Fruit fly (Drosophila melanogaster) whole organism, embryonic: ENCODE results near the gene CG32176.
A peak's percentile ranks its signal among the peaks of the same experiment; 100 is the strongest.

ENCODE experiments used
- Abd-B ChIP-seq: fragments of 200-800 bp; sonication (Bioruptor generic); optimal IDR thresholded peaks from 2 replicates; lab custom pipeline; 2018; ENCODE audit warnings: missing biosample characterization, mild to moderate bottlenecking, missing genetic modification characterization, moderate library complexity
- C15 ChIP-seq: fragments of 200-800 bp; sonication (Bioruptor generic); IDR thresholded peaks from 3 replicates; pipeline ENCODE4 v1.3.6; 2022; ENCODE audit warnings: missing biosample characterization, missing genetic modification characterization
- CG11696 ChIP-seq: fragments of 200-800 bp; sonication (Bioruptor generic); IDR thresholded peaks from 2 replicates; pipeline ENCODE4 v1.3.6; 2022; ENCODE audit warnings: missing biosample characterization, missing genetic modification characterization
- CG1233 ChIP-seq: fragments of 200-800 bp; sonication (Bioruptor generic); optimal IDR thresholded peaks from 4 replicates; lab custom pipeline; 2018; ENCODE audit warnings: missing biosample characterization, mild to moderate bottlenecking, missing genetic modification characterization
- CG13287 ChIP-seq: fragments of 200-800 bp; sonication (Bioruptor generic); IDR thresholded peaks from 2 replicates; pipeline ENCODE4 v1.3.6; 2022; ENCODE audit warnings: missing biosample characterization, missing genetic modification characterization; ENCODE audit not compliant: partially characterized antibody
- CG14014 ChIP-seq: fragments of 200-800 bp; sonication (Bioruptor generic); IDR thresholded peaks from 2 replicates; pipeline ENCODE4 v1.3.6; 2022; ENCODE audit warnings: missing biosample characterization, missing genetic modification characterization
- CG17361 ChIP-seq: fragments of 200-800 bp; sonication (Bioruptor generic); IDR thresholded peaks from 3 replicates; pipeline ENCODE4 v1.3.6; 2022; ENCODE audit warnings: missing biosample characterization, missing genetic modification characterization
- CG18011 ChIP-seq: fragments of 200-800 bp; sonication (Bioruptor generic); optimal IDR thresholded peaks from 2 replicates; lab custom pipeline; 2017; ENCODE audit warnings: missing biosample characterization, missing genetic modification characterization, mild to moderate bottlenecking, moderate library complexity, missing genotype
- CG2120 ChIP-seq: fragments of 200-800 bp; sonication (Bioruptor generic); optimal IDR thresholded peaks from 3 replicates; lab custom pipeline; 2016; ENCODE audit warnings: missing biosample characterization, missing genetic modification characterization
- CG2129 ChIP-seq: fragments of 200-800 bp; sonication (Bioruptor generic); IDR thresholded peaks from 2 replicates; pipeline ENCODE4 v1.3.6; 2022; ENCODE audit warnings: missing biosample characterization, missing genetic modification characterization; ENCODE audit not compliant: partially characterized antibody
- CG3838 ChIP-seq: fragments of 200-800 bp; sonication (Bioruptor generic); optimal IDR thresholded peaks from 3 replicates; lab custom pipeline; 2016; ENCODE audit warnings: missing biosample characterization, missing genetic modification characterization
- CG3995 ChIP-seq: fragments of 200-800 bp; sonication (Bioruptor generic); optimal IDR thresholded peaks from 3 replicates; lab custom pipeline; 2016; ENCODE audit warnings: missing biosample characterization, missing genetic modification characterization
- CG42726 ChIP-seq: fragments of 200-800 bp; sonication (Bioruptor generic); IDR thresholded peaks from 2 replicates; pipeline ENCODE4 v1.3.6; 2022; ENCODE audit warnings: missing biosample characterization, missing genetic modification characterization; ENCODE audit not compliant: partially characterized antibody
- CG4404 ChIP-seq: fragments of 200-800 bp; sonication (Bioruptor generic); IDR thresholded peaks from 2 replicates; pipeline ENCODE4 v1.3.6; 2022; ENCODE audit warnings: missing biosample characterization, missing genetic modification characterization
- CG6175 ChIP-seq: fragments of 200-800 bp; sonication (Bioruptor generic); IDR thresholded peaks from 3 replicates; pipeline ENCODE4 v1.3.6; 2022; ENCODE audit warnings: missing biosample characterization, missing genetic modification characterization
- CG6272 ChIP-seq: fragments of 200-800 bp; sonication (Bioruptor generic); IDR thresholded peaks from 2 replicates; pipeline ENCODE4 v1.3.6; 2022; ENCODE audit warnings: missing biosample characterization, missing genetic modification characterization
- CG6765 ChIP-seq: fragments of 200-800 bp; sonication (Bioruptor generic); optimal IDR thresholded peaks from 3 replicates; lab custom pipeline; 2017; ENCODE audit warnings: missing biosample characterization, mild to moderate bottlenecking, missing genetic modification characterization
- CG7928 ChIP-seq: fragments of 200-800 bp; sonication (Bioruptor generic); optimal IDR thresholded peaks from 2 replicates; lab custom pipeline; 2017; ENCODE audit warnings: missing biosample characterization, mild to moderate bottlenecking, missing genetic modification characterization
- Doc3 ChIP-seq: fragments of 200-800 bp; sonication (Bioruptor generic); IDR thresholded peaks from 3 replicates; pipeline ENCODE4 v1.3.6; 2022; ENCODE audit warnings: missing biosample characterization, missing genetic modification characterization; ENCODE audit not compliant: partially characterized antibody
- E2f2 ChIP-seq: fragments of 200-800 bp; sonication (Bioruptor generic); IDR thresholded peaks from 2 replicates; pipeline ENCODE4 v1.3.6; 2022; ENCODE audit warnings: missing biosample characterization, missing genetic modification characterization
- Hsf ChIP-seq: fragments of 200-800 bp; sonication (Bioruptor generic); optimal IDR thresholded peaks from 3 replicates; lab custom pipeline; 2016; ENCODE audit warnings: missing biosample characterization, missing genetic modification characterization
- Lhr ChIP-seq: fragments of 200-800 bp; sonication (Bioruptor generic); optimal IDR thresholded peaks from 3 replicates; lab custom pipeline; 2017; ENCODE audit warnings: mild to moderate bottlenecking, missing biosample characterization, missing genetic modification reagents, missing genetic modification characterization
- MTF-1 ChIP-seq: fragments of 200-800 bp; sonication (Bioruptor generic); optimal IDR thresholded peaks from 2 replicates; lab custom pipeline; 2018; ENCODE audit warnings: missing biosample characterization, mild to moderate bottlenecking, missing genetic modification characterization, borderline replicate concordance
- Mrtf ChIP-seq: fragments of 200-800 bp; sonication (Bioruptor generic); IDR thresholded peaks from 3 replicates; pipeline ENCODE4 v1.3.6; 2022; ENCODE audit warnings: missing biosample characterization, missing genetic modification characterization
- Myb ChIP-seq: fragments of 200-800 bp; sonication (Bioruptor generic); optimal IDR thresholded peaks from 2 replicates; lab custom pipeline; 2016; ENCODE audit warnings: missing biosample characterization, missing genetic modification characterization
- NC2α ChIP-seq: fragments of 200-800 bp; sonication (Bioruptor generic); optimal IDR thresholded peaks from 2 replicates; lab custom pipeline; 2016; ENCODE audit warnings: missing biosample characterization, missing genetic modification characterization
- NC2β ChIP-seq: fragments of 200-800 bp; sonication (Bioruptor generic); optimal IDR thresholded peaks from 2 replicates; lab custom pipeline; 2016; ENCODE audit warnings: missing biosample characterization, missing genetic modification characterization
- NFAT ChIP-seq: fragments of 200-800 bp; sonication (Bioruptor generic); IDR thresholded peaks from 2 replicates; pipeline ENCODE4 v1.3.6; 2022; ENCODE audit warnings: missing biosample characterization, missing genetic modification characterization
- NK7.1 ChIP-seq: fragments of 200-800 bp; sonication (Bioruptor generic); optimal IDR thresholded peaks from 3 replicates; lab custom pipeline; 2016; ENCODE audit warnings: missing biosample characterization, missing genetic modification characterization
- NfI ChIP-seq: fragments of 200-800 bp; sonication (Bioruptor generic); optimal IDR thresholded peaks from 3 replicates; lab custom pipeline; 2018; ENCODE audit warnings: missing biosample characterization, mild to moderate bottlenecking, missing genetic modification characterization, moderate library complexity
- Xrp1 ChIP-seq: fragments of 200-800 bp; sonication (Bioruptor generic); IDR thresholded peaks from 2 replicates; pipeline ENCODE4 v1.3.6; 2022; ENCODE audit warnings: missing biosample characterization, missing genetic modification characterization
- ash1 ChIP-seq: fragments of 200-800 bp; sonication (Bioruptor generic); optimal IDR thresholded peaks from 2 replicates; lab custom pipeline; 2018; ENCODE audit warnings: missing biosample characterization, mild to moderate bottlenecking, missing genetic modification characterization
- chm ChIP-seq: fragments of 200-800 bp; sonication (Bioruptor generic); IDR thresholded peaks from 2 replicates; pipeline ENCODE4 v1.3.6; 2022; ENCODE audit warnings: missing biosample characterization, missing genetic modification characterization
- cwo ChIP-seq: fragments of 200-800 bp; sonication (Bioruptor generic); optimal IDR thresholded peaks from 3 replicates; lab custom pipeline; 2017; ENCODE audit warnings: missing biosample characterization, missing genetic modification characterization, mild to moderate bottlenecking, moderate library complexity, missing genetic modification reagents
- fd3F ChIP-seq: fragments of 200-800 bp; sonication (Bioruptor generic); optimal IDR thresholded peaks from 2 replicates; lab custom pipeline; 2018; ENCODE audit warnings: missing biosample characterization, mild to moderate bottlenecking, missing genetic modification characterization, moderate library complexity
- fd64A ChIP-seq: fragments of 200-800 bp; sonication (Bioruptor generic); optimal IDR thresholded peaks from 3 replicates; lab custom pipeline; 2018; ENCODE audit warnings: missing biosample characterization, mild to moderate bottlenecking, missing genetic modification characterization
- grn ChIP-seq: fragments of 200-800 bp; sonication (Bioruptor generic); optimal IDR thresholded peaks from 3 replicates; lab custom pipeline; 2017; ENCODE audit warnings: missing biosample characterization, missing genetic modification characterization
- ind ChIP-seq: fragments of 200-800 bp; sonication (Bioruptor generic); optimal IDR thresholded peaks from 3 replicates; lab custom pipeline; 2016; ENCODE audit warnings: missing biosample characterization, missing genetic modification characterization
- knrl ChIP-seq: fragments of 200-800 bp; sonication (Bioruptor generic); IDR thresholded peaks from 3 replicates; pipeline ENCODE4 v1.3.6; 2022; ENCODE audit warnings: missing biosample characterization, missing genetic modification characterization; ENCODE audit not compliant: partially characterized antibody
- onecut ChIP-seq: fragments of 200-800 bp; sonication (Bioruptor generic); IDR thresholded peaks from 2 replicates; pipeline ENCODE4 v1.3.6; 2022; ENCODE audit warnings: missing biosample characterization, missing genetic modification characterization
- pan ChIP-seq, 4 experiments: fragments of >200 bp in 3 of 4; fragments of 200-800 bp in 1 of 4; sonication (Bioruptor generic) in 1 of 4; optimal IDR thresholded peaks in 3 of 4; IDR thresholded peaks in 1 of 4; 2 replicates each; pipeline versions ENCODE4 v1.3.6 to Lab custom; 2017 to 2022; ENCODE audit warnings: missing biosample characterization in 2 of 4, missing genetic modification characterization in 2 of 4, mixed read lengths in 1 of 4
- phol ChIP-seq: fragments of 200-800 bp; sonication (Bioruptor generic); optimal IDR thresholded peaks from 3 replicates; lab custom pipeline; 2018; ENCODE audit warnings: missing biosample characterization, mild to moderate bottlenecking, missing genetic modification characterization, moderate library complexity
- repo ChIP-seq: fragments of 200-800 bp; sonication (Bioruptor generic); optimal IDR thresholded peaks from 2 replicates; lab custom pipeline; 2016; ENCODE audit warnings: missing biosample characterization, missing genetic modification characterization
- sna ChIP-seq: fragments of 200-800 bp; sonication (Bioruptor generic); IDR thresholded peaks from 2 replicates; pipeline ENCODE4 v1.3.6; 2022; ENCODE audit warnings: missing biosample characterization, missing genetic modification characterization; ENCODE audit not compliant: partially characterized antibody
- sqz ChIP-seq: fragments of 200-800 bp; sonication (Bioruptor generic); optimal IDR thresholded peaks from 3 replicates; lab custom pipeline; 2018; ENCODE audit warnings: missing biosample characterization, mild to moderate bottlenecking, missing genetic modification characterization
- tgo ChIP-seq: fragments of 200-800 bp; sonication (Bioruptor generic); IDR thresholded peaks from 3 replicates; pipeline ENCODE4 v1.3.6; 2022; ENCODE audit warnings: missing biosample characterization, missing genetic modification characterization
- tin ChIP-seq: fragments of 200-800 bp; sonication (Bioruptor generic); optimal IDR thresholded peaks from 3 replicates; lab custom pipeline; 2016; ENCODE audit warnings: missing biosample characterization, missing genetic modification characterization
- toy ChIP-seq: fragments of 200-800 bp; sonication (Bioruptor generic); IDR thresholded peaks from 2 replicates; pipeline ENCODE4 v1.3.6; 2022; ENCODE audit warnings: missing biosample characterization, missing genetic modification characterization
- wek ChIP-seq: fragments of 200-800 bp; sonication (Bioruptor generic); optimal IDR thresholded peaks from 3 replicates; lab custom pipeline; 2018; ENCODE audit warnings: missing biosample characterization, mild to moderate bottlenecking, missing genetic modification characterization, moderate library complexity
- zfh1 ChIP-seq: fragments of 200-800 bp; sonication (Bioruptor generic); IDR thresholded peaks from 3 replicates; pipeline ENCODE4 v1.3.6; 2022; ENCODE audit warnings: missing biosample characterization, missing genetic modification characterization

CG32176 gene

DNA sequence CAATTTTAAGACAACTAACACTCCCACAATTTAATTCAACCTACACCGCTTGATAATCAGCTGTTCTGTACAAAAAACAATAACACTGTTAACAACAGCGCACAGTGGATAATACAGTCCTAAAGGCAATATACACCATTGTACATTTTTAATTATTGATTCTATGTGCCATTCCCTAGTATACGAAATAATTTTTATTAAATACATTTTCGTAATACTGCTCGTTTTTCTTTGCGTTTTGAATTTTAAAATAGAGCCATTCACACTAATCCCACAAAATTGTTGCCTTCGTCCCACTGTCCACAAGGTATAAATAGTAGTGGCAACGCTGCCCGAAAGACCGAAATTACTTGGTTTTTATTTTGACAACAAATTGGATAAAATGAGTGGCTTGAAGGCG, at the start of gene CG32176, which contains the start of gene Coq4 (continued):
- TF ChIP-seq tin (peak; percentile 99), CG6765 (GFP tag; lab: Kevin White, UChicago) (peak; percentile 95), sna (GFP tag; lab: Robert Waterston, UW) (peak; percentile 70), CG3995 (GFP tag; lab: Kevin White, UChicago) (peak; percentile 68), CG2129 (GFP tag; lab: Robert Waterston, UW) (no peak), CG2120 (GFP tag; lab: Kevin White, UChicago) (peak; percentile 99), tgo (GFP tag; lab: Robert Waterston, UW) (peak; percentile 98), E2f2 (GFP tag; lab: Robert Waterston, UW) (peak; percentile 81), toy (peak; percentile 91), repo (GFP tag; lab: Kevin White, UChicago) (peak; percentile 96), CG14014 (GFP tag; lab: Robert Waterston, UW) (peak; percentile 98), Abd-B (GFP tag; lab: Kevin White, UChicago) (peak; percentile 99), NFAT (GFP tag; lab: Robert Waterston, UW) (peak; percentile 98), chm (peak; percentile 98), Mrtf (peak; percentile 98), CG42726 (peak; percentile 71), ash1 (GFP tag; lab: Kevin White, UChicago) (peak; percentile 91), Lhr (peak; percentile 91), pan (optimal IDR thresholded peaks at IDR 0.05; lab: Kevin White, UChicago) (no peak), pan (GFP tag; optimal IDR thresholded peaks at IDR 0.05 in 1 of 2, IDR thresholded peaks at IDR 0.05 in 1 of 2) (peak in 1 of 2 experiments; percentile 99), CG7928 (GFP tag; lab: Kevin White, UChicago) (peak; percentile 79), CG17361 (peak; percentile 97), ind (peak; percentile 99), cwo (GFP tag; lab: Kevin White, UChicago) (peak; percentile 92), Xrp1 (GFP tag; lab: Robert Waterston, UW) (peak; percentile 99), onecut (peak; percentile 93), CG11696 (GFP tag; lab: Robert Waterston, UW) (peak; percentile 87), Myb (peak; percentile 88), NK7.1 (GFP tag; lab: Kevin White, UChicago) (peak; percentile 96), Hsf (GFP tag; lab: Kevin White, UChicago) (peak; percentile 99), fd64A (GFP tag; lab: Kevin White, UChicago) (peak; percentile 91), CG6272 (peak; percentile 97), CG18011 (GFP tag; lab: Kevin White, UChicago) (peak; percentile 90), phol (tag; lab: Kevin White, UChicago) (peak; percentile 97), NC2β (GFP tag; lab: Kevin White, UChicago) (peak; percentile 98), sqz (GFP tag; lab: Kevin White, UChicago) (peak; percentile 91), wek (peak; percentile 89), CG6175 (GFP tag; lab: Robert Waterston, UW) (peak; percentile 96), grn (GFP tag; lab: Kevin White, UChicago) (peak; percentile 75), knrl (GFP tag; lab: Robert Waterston, UW) (peak; percentile 71), CG13287 (GFP tag; lab: Robert Waterston, UW) (peak; percentile 79), NC2α (GFP tag; lab: Kevin White, UChicago) (peak; percentile 96), CG3838 (GFP tag; lab: Kevin White, UChicago) (peak; percentile 96), zfh1 (GFP tag; lab: Robert Waterston, UW) (peak; percentile 99), CG4404 (GFP tag; lab: Robert Waterston, UW) (peak; percentile 96), Doc3 (GFP tag; lab: Robert Waterston, UW) (no peak), C15 (GFP tag; lab: Robert Waterston, UW) (peak; percentile 97), MTF-1 (GFP tag; lab: Kevin White, UChicago) (peak; percentile 93), CG1233 (GFP tag; lab: Kevin White, UChicago) (peak; percentile 97), fd3F (GFP tag; lab: Kevin White, UChicago) (peak; percentile 97), NfI (peak; percentile 98)
